Worm (Caenorhabditis elegans): ENCODE measurements around the gene clec-31.

clec-31 gene

DNA sequence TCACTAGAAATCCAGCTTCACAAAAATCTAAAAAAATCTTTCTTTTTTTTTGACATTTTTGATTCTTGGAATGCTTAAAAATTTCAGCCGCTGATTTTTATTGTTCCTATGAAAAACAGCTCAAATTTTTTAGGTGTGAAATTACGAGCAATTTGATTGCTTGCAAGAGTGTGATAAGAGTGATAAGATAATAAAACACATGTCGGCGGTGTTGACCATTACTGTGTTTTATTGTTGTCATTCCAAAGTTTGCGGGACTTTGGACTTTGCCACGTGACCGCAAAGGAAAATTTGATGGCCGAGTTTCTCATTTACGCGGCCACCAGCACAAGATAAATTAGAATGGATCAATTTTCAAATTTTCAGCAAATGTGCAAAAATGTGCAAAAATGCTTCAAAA, 41.2 kb downstream of the clec-31 start:
- peak; percentile 29 for TF ChIP-seq sma-9 (GFP tag; optimal IDR thresholded peaks at IDR 0.05)
- no peak for TF ChIP-seq sma-9 (tag; optimal IDR thresholded peaks at IDR 0.05)
- TF ChIP-seq dmd-4 (tag; optimal IDR thresholded peaks at IDR 0.05): no peak
- peak; percentile 45 for TF ChIP-seq gmeb-1 (tag; optimal IDR thresholded peaks at IDR 0.05)
- TF ChIP-seq lin-13 (GFP tag; optimal IDR thresholded peaks at IDR 0.05): no peak
- TF ChIP-seq fos-1 (tag; optimal IDR thresholded peaks at IDR 0.05): peak; percentile 42

DNA sequence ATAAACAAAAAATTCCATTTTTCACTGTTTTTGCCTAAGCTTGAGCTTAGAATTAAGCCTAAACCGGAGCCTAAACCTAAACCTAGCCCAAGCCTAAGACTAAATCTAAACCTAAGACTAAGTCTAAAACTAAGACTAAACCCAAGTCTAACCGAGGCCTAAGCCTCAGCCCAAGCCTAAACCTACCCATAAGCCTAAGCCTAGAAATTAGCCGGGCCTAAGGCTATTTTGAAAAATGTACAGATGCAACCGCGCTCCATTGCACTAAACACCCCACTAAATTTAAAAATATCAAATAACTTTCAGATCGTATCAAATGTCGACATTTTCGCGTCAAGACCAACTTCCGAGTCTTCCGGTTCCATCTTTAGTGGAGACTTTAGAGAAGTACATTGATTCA, 42.6 kb downstream of the clec-31 start, which contains the start of gene T20B3.1:
Gene T20B3.1, plus strand, starts transcription at position 301 of the 400 bp plus-strand sequence.
- no peak for TF ChIP-seq mdl-1 (tag; optimal IDR thresholded peaks at IDR 0.05)
- TF ChIP-seq sem-4 (tag; optimal IDR thresholded peaks at IDR 0.05): no peak
- TF ChIP-seq zag-1 (tag; optimal IDR thresholded peaks at IDR 0.05): no peak
- TF ChIP-seq nhr-11 (tag; optimal IDR thresholded peaks at IDR 0.05): no peak
- no peak for TF ChIP-seq unc-39 (tag; optimal IDR thresholded peaks at IDR 0.05)
- no peak for TF ChIP-seq crh-2 (tag; optimal IDR thresholded peaks at IDR 0.05)
- TF ChIP-seq nhr-10 (tag; optimal IDR thresholded peaks at IDR 0.05): no peak
- TF ChIP-seq ztf-1 (GFP tag; conservative IDR thresholded peaks at IDR 0.05): no peak
- no peak for TF ChIP-seq ZK546.5 (tag; optimal IDR thresholded peaks at IDR 0.05)
- TF ChIP-seq peb-1 (tag; optimal IDR thresholded peaks at IDR 0.05): no peak
- TF ChIP-seq ztf-4 (tag; optimal IDR thresholded peaks at IDR 0.05): no peak
- no peak for TF ChIP-seq nhr-21 (tag; optimal IDR thresholded peaks at IDR 0.05)
- no peak for TF ChIP-seq ceh-82 (tag; optimal IDR thresholded peaks at IDR 0.05)
- TF ChIP-seq aly-2 (tag; optimal IDR thresholded peaks at IDR 0.05): no peak
- TF ChIP-seq nhr-23 (tag; optimal IDR thresholded peaks at IDR 0.05): no peak
- no peak for TF ChIP-seq nhr-12 (tag; optimal IDR thresholded peaks at IDR 0.05)
- TF ChIP-seq nhr-237 (tag; optimal IDR thresholded peaks at IDR 0.05): no peak
- TF ChIP-seq lin-11 (tag; optimal IDR thresholded peaks at IDR 0.05): no peak

DNA sequence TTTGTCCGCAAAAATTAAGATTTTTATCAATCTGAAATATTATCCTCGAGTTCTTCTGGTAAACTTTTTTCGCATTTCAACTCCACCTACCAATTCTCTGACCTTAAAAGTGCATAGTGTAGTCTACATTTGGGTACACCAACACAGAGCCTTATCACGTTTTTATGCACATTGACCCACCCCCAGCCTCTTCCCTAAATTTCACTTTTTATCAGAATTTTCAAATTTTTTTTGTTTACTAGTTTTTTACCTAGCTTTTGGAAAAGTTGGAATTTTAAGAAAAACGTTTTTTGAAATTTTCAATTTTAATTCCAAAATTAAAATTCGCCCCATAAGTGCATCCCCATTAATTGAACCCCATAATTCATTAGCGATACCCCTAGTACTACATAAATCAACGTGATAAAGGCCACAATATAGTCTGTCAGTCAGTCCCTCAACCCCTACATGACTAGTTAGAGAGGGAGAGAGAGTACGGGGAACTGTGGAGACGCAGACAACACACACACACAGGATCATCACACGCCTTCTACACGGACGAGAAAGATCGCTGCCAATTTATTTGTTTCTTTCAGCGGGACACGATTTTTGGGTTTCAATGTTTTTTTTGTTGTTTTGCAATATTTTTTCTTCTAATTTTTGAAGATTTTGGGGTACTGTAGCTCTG, 43.2 kb downstream of the clec-31 start:
- peak; percentile 42 for TF ChIP-seq mab-5 (tag; optimal IDR thresholded peaks at IDR 0.05)
- peak; percentile 48 for TF ChIP-seq nhr-25 (tag; optimal IDR thresholded peaks at IDR 0.05)
- TF ChIP-seq nhr-21 (tag; optimal IDR thresholded peaks at IDR 0.05): peak; percentile 45
- TF ChIP-seq skn-1 (tag; optimal IDR thresholded peaks at IDR 0.05): no peak
- no peak for TF ChIP-seq unc-62 (GFP tag; optimal IDR thresholded peaks at IDR 0.05)
- TF ChIP-seq sma-3 (GFP tag; optimal IDR thresholded peaks at IDR 0.05): peak; percentile 7
- TF ChIP-seq unc-55 (GFP tag; optimal IDR thresholded peaks at IDR 0.05): peak; percentile 10

DNA sequence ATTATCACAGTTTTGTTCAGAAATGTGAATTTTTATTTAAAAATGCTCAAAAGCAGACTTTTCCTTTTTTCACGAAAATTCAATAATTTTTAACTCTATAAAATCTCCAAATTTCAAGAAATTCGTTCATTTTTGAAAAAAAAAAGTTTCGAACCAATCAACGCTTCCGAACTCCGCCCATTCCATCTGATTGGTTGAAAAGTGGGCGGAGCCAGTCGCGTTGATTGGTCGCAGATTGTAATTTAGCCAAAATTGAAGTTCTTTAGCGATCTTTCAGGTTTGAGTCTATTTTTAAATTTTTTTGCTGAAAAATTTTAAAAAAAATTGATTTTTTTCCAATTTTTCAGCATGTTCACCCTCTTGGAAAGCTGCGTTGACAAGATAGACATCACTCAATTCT, 45.5 kb downstream of the clec-31 start:
- TF ChIP-seq ztf-1 (GFP tag; conservative IDR thresholded peaks at IDR 0.05): no peak
- no peak for TF ChIP-seq snpc-4 (tag; optimal IDR thresholded peaks at IDR 0.05)
- no peak for TF ChIP-seq ama-1 (optimal IDR thresholded peaks at IDR 0.05)
- no peak for TF ChIP-seq skn-1 (tag; optimal IDR thresholded peaks at IDR 0.05)
- no peak for TF ChIP-seq fos-1 (tag; optimal IDR thresholded peaks at IDR 0.05)
- no peak for TF ChIP-seq nhr-25 (tag; optimal IDR thresholded peaks at IDR 0.05)
- TF ChIP-seq ZK546.5 (tag; optimal IDR thresholded peaks at IDR 0.05): no peak
- TF ChIP-seq zag-1 (tag; optimal IDR thresholded peaks at IDR 0.05): no peak
- no peak for TF ChIP-seq elt-1 (tag; optimal IDR thresholded peaks at IDR 0.05)
- TF ChIP-seq sem-4 (tag; optimal IDR thresholded peaks at IDR 0.05): no peak
- TF ChIP-seq mdl-1 (tag; optimal IDR thresholded peaks at IDR 0.05): no peak
- no peak for TF ChIP-seq nhr-12 (tag; optimal IDR thresholded peaks at IDR 0.05)
- TF ChIP-seq crh-2 (tag; optimal IDR thresholded peaks at IDR 0.05): no peak
- TF ChIP-seq unc-39 (tag; optimal IDR thresholded peaks at IDR 0.05): no peak
- no peak for TF ChIP-seq sma-3 (GFP tag; optimal IDR thresholded peaks at IDR 0.05)
- no peak for TF ChIP-seq unc-55 (GFP tag; optimal IDR thresholded peaks at IDR 0.05)

DNA sequence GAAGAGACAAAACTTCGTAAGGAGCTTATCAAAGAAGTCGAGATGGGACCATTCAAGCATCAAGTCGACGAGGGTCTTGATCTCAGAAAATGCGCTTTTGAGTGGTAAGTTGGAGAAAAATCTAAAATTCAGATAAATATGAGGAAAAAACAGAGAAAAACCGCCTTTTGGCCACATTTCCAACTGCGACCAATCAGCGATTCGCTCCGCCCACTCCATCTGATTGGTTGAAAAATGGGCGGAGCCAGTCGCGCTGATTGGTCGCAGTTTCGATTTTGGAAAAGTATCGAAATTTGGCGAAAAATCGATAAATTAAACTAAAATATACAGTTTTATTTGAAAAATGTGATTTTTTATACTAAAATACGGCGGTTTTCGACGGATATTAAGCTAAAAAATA, 46.0 kb downstream of the clec-31 start:
- no peak for TF ChIP-seq nhr-12 (tag; optimal IDR thresholded peaks at IDR 0.05)
- no peak for TF ChIP-seq nhr-11 (tag; optimal IDR thresholded peaks at IDR 0.05)
- TF ChIP-seq lin-11 (tag; optimal IDR thresholded peaks at IDR 0.05): no peak
- no peak for TF ChIP-seq snpc-4 (tag; optimal IDR thresholded peaks at IDR 0.05)
- no peak for TF ChIP-seq nhr-23 (tag; optimal IDR thresholded peaks at IDR 0.05)
- TF ChIP-seq nhr-237 (tag; optimal IDR thresholded peaks at IDR 0.05): no peak
- TF ChIP-seq unc-39 (tag; optimal IDR thresholded peaks at IDR 0.05): no peak
- TF ChIP-seq crh-2 (tag; optimal IDR thresholded peaks at IDR 0.05): no peak
- TF ChIP-seq sma-9 (GFP tag; optimal IDR thresholded peaks at IDR 0.05): no peak
- no peak for TF ChIP-seq sma-9 (tag; optimal IDR thresholded peaks at IDR 0.05)
- no peak for TF ChIP-seq alr-1 (tag; optimal IDR thresholded peaks at IDR 0.05)
- no peak for TF ChIP-seq sem-4 (tag; optimal IDR thresholded peaks at IDR 0.05)
- TF ChIP-seq mbf-1 (tag; optimal IDR thresholded peaks at IDR 0.05): no peak
- TF ChIP-seq ceh-82 (tag; optimal IDR thresholded peaks at IDR 0.05): no peak

Measured in whole organism, L2 larva.